Worm (Caenorhabditis elegans) whole organism, L2 larva: ENCODE data around the gene cha-1.

Source experiments
- C34F6.9 ChIP-seq: fragments of 150-350 bp; optimal IDR thresholded peaks from 2 replicates; lab custom pipeline; 2014; ENCODE audit warnings: missing biosample characterization, missing genetic modification characterization
- F13H6.1 ChIP-seq: sonication (generic microtip); optimal IDR thresholded peaks from 2 replicates; lab custom pipeline; 2016; ENCODE audit warnings: missing genetic modification characterization, missing compliant biosample characterization
- Y55F3AM.14 ChIP-seq: fragments of 200-800 bp; sonication (Bioruptor generic); optimal IDR thresholded peaks from 2 replicates; lab custom pipeline; 2018; ENCODE audit warnings: mild to moderate bottlenecking, missing genetic modification characterization, missing compliant biosample characterization
- alr-1 ChIP-seq: fragments of 150-350 bp; optimal IDR thresholded peaks from 2 replicates; lab custom pipeline; 2014; ENCODE audit warnings: missing biosample characterization, missing genetic modification characterization
- aly-2 ChIP-seq: fragments of 150-350 bp; optimal IDR thresholded peaks from 2 replicates; lab custom pipeline; 2014; ENCODE audit warnings: missing biosample characterization, missing genetic modification characterization
- ama-1 ChIP-seq: fragments of 150-350 bp; optimal IDR thresholded peaks from 2 replicates; lab custom pipeline; 2018; ENCODE audit warnings: inconsistent platforms
- blmp-1 ChIP-seq: sonication (generic microtip); optimal IDR thresholded peaks from 2 replicates; lab custom pipeline; 2017; ENCODE audit warnings: missing genetic modification characterization, mild to moderate bottlenecking, missing compliant biosample characterization, antibody characterized with exemption, moderate library complexity; ENCODE audit not compliant: insufficient read depth
- ceh-16 ChIP-seq: fragments of 150-350 bp; optimal IDR thresholded peaks from 2 replicates; lab custom pipeline; 2014; ENCODE audit warnings: missing biosample characterization, missing genetic modification characterization
- crh-2 ChIP-seq: sonication (generic microtip); optimal IDR thresholded peaks from 2 replicates; lab custom pipeline; 2017; ENCODE audit warnings: missing biosample characterization, missing genetic modification characterization
- dmd-4 ChIP-seq: sonication (generic microtip); optimal IDR thresholded peaks from 2 replicates; lab custom pipeline; 2017; ENCODE audit warnings: missing biosample characterization, missing genetic modification characterization
- gmeb-1 ChIP-seq: fragments of 150-350 bp; optimal IDR thresholded peaks from 2 replicates; lab custom pipeline; 2014; ENCODE audit warnings: missing biosample characterization, missing genetic modification characterization
- lin-11 ChIP-seq: fragments of 150-350 bp; sonication (generic microtip); optimal IDR thresholded peaks from 2 replicates; lab custom pipeline; 2014; ENCODE audit warnings: missing biosample characterization, missing genetic modification characterization, inconsistent platforms, mixed read lengths
- lin-39 ChIP-seq: fragments of 150-350 bp; optimal IDR thresholded peaks from 2 replicates; lab custom pipeline; 2014; ENCODE audit warnings: missing biosample characterization, missing genetic modification reagents, missing genetic modification characterization
- lsy-2 ChIP-seq, 2 experiments: fragments of 150-350 bp in 1 of 2; sonication (generic microtip) in 1 of 2; optimal IDR thresholded peaks; 2 replicates each; lab custom pipeline; 2014 to 2017; ENCODE audit warnings: missing biosample characterization in 2 of 2, missing genetic modification characterization in 2 of 2
- mab-5 ChIP-seq: fragments of 150-350 bp; optimal IDR thresholded peaks from 2 replicates; lab custom pipeline; 2014; ENCODE audit warnings: missing biosample characterization, missing genetic modification characterization
- mbf-1 ChIP-seq: sonication (generic microtip); optimal IDR thresholded peaks from 2 replicates; lab custom pipeline; 2017; ENCODE audit warnings: missing biosample characterization, missing genetic modification characterization
- mdl-1 ChIP-seq, 2 experiments: fragments of 150-350 bp in 1 of 2; sonication (generic microtip) in 1 of 2; optimal IDR thresholded peaks; 2 replicates each; lab custom pipeline; 2017; ENCODE audit warnings: missing biosample characterization in 2 of 2, missing genetic modification characterization in 2 of 2
- nhr-10 ChIP-seq: sonication (generic microtip); optimal IDR thresholded peaks from 2 replicates; lab custom pipeline; 2017; ENCODE audit warnings: missing biosample characterization, missing genetic modification characterization
- nhr-11 ChIP-seq: fragments of 150-350 bp; optimal IDR thresholded peaks from 2 replicates; lab custom pipeline; 2014; ENCODE audit warnings: missing biosample characterization, missing genetic modification characterization
- nhr-12 ChIP-seq: fragments of 150-350 bp; optimal IDR thresholded peaks from 2 replicates; lab custom pipeline; 2014; ENCODE audit warnings: missing biosample characterization, missing genetic modification characterization
- nhr-129 ChIP-seq: fragments of 150-350 bp; optimal IDR thresholded peaks from 2 replicates; lab custom pipeline; 2014; ENCODE audit warnings: missing biosample characterization, missing genetic modification characterization
- nhr-21 ChIP-seq: fragments of 150-350 bp; optimal IDR thresholded peaks from 2 replicates; lab custom pipeline; 2014; ENCODE audit warnings: missing biosample characterization, missing genetic modification characterization
- nhr-23 ChIP-seq: fragments of 150-350 bp; optimal IDR thresholded peaks from 2 replicates; lab custom pipeline; 2014; ENCODE audit warnings: missing biosample characterization, missing genetic modification reagents, missing genetic modification characterization
- nhr-25 ChIP-seq: fragments of 150-350 bp; sonication (generic microtip); optimal IDR thresholded peaks from 3 replicates; lab custom pipeline; 2014; ENCODE audit warnings: missing biosample characterization, missing genetic modification characterization
- nhr-6 ChIP-seq: fragments of 150-350 bp; optimal IDR thresholded peaks from 2 replicates; lab custom pipeline; 2014; ENCODE audit warnings: missing biosample characterization, missing genetic modification characterization
- nhr-77 ChIP-seq: fragments of 150-350 bp; optimal IDR thresholded peaks from 2 replicates; lab custom pipeline; 2014; ENCODE audit warnings: missing biosample characterization, missing genetic modification characterization
- peb-1 ChIP-seq: fragments of 150-350 bp; optimal IDR thresholded peaks from 2 replicates; lab custom pipeline; 2014; ENCODE audit warnings: missing biosample characterization, missing genetic modification characterization
- skn-1 ChIP-seq: sonication (generic microtip); optimal IDR thresholded peaks from 2 replicates; lab custom pipeline; 2017; ENCODE audit warnings: missing biosample characterization, missing genetic modification characterization
- sma-3 ChIP-seq: sonication (generic microtip); optimal IDR thresholded peaks from 2 replicates; lab custom pipeline; 2016; ENCODE audit warnings: missing genetic modification reagents, missing genetic modification characterization, missing compliant biosample characterization
- snpc-4 ChIP-seq: fragments of 150-350 bp; optimal IDR thresholded peaks from 2 replicates; lab custom pipeline; 2014; ENCODE audit warnings: missing biosample characterization, missing genetic modification characterization
- unc-39 ChIP-seq: fragments of 150-350 bp; optimal IDR thresholded peaks from 2 replicates; lab custom pipeline; 2014; ENCODE audit warnings: missing biosample characterization, missing genetic modification characterization
- unc-55 ChIP-seq: fragments of 150-350 bp; sonication (generic microtip); optimal IDR thresholded peaks from 3 replicates; lab custom pipeline; 2014; ENCODE audit warnings: missing biosample characterization, missing genetic modification reagents, missing genetic modification characterization
- unc-62 ChIP-seq: fragments of 150-350 bp; optimal IDR thresholded peaks from 2 replicates; lab custom pipeline; 2014; ENCODE audit warnings: missing biosample characterization, missing genetic modification reagents, missing genetic modification characterization
- zag-1 ChIP-seq: fragments of 150-350 bp; optimal IDR thresholded peaks from 2 replicates; lab custom pipeline; 2014; ENCODE audit warnings: missing biosample characterization, missing genetic modification characterization
- ztf-1 ChIP-seq: fragments of 200-800 bp; sonication (Bioruptor generic); conservative IDR thresholded peaks from 2 replicates; pipeline ENCODE4 v1.3.6; 2022; ENCODE audit warnings: missing genetic modification characterization, missing compliant biosample characterization
- ztf-11 ChIP-seq: sonication (generic microtip); optimal IDR thresholded peaks from 2 replicates; lab custom pipeline; 2017; ENCODE audit warnings: missing biosample characterization, missing genetic modification characterization
- ztf-4 ChIP-seq: fragments of 150-350 bp; optimal IDR thresholded peaks from 2 replicates; lab custom pipeline; 2014; ENCODE audit warnings: missing biosample characterization, missing genetic modification characterization

Gene cha-1

DNA sequence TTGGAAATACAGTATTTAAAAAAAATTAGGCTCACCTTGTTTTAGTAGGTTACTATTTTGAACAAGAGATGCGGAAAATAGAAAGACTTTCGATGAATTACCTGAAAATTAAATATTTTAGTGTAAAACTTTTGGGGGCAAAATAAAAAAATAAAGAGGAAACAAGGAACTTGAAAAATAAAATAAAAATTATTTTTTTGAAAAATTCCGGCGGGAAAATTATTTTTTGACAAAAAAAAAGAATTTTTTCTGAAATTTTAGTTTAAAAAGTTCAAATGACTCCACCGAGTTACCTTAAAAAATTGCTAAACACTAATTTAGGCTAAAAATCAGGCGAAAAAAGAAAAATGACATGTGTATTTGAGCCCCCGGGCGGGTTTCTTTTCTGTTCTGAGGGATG, at the start of gene cha-1, which contains the start of gene unc-17:
cha-1 (minus strand) TSS at position 101 of the 400 bp plus-strand sequence.
unc-17 (minus strand) TSS at position 103 of the 400 bp plus-strand sequence.
- TF ChIP-seq mbf-1 (tag; lab: Kevin White, UChicago) (no peak), alr-1 (tag; lab: Kevin White, UChicago) (no peak), nhr-11 (no peak), nhr-23 (tag; lab: Kevin White, UChicago) (no peak), C34F6.9 (no peak), crh-2 (tag; lab: Kevin White, UChicago) (no peak), unc-62 (GFP tag; lab: Kevin White, UChicago) (no peak), unc-55 (GFP tag; lab: Kevin White, UChicago) (no peak), F13H6.1 (tag; lab: Kevin White, UChicago) (no peak), nhr-129 (no peak), zag-1 (no peak), ztf-1 (GFP tag; lab: Robert Waterston, UW) (no peak), nhr-25 (no peak), nhr-77 (no peak), snpc-4 (no peak), nhr-21 (tag; lab: Kevin White, UChicago) (no peak), gmeb-1 (no peak)

DNA sequence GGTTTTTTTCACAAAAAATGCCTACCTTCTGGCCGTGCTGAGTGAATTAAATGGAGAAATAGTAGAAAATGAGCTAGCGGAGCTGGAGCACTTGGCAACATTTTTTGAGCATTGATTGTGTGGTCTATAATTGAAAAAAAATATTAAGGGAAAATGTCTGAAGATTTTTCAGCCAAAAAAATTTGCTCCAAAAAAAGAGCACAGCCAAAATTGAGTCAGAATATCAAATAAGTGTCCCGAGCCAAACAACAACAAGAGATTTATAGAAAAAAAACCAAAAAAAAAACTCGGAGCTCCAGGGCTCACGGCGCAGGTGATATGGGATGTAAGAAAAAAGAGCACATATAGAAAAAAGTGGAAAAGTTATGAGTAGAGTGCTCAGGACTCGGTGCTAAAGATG, 44.1 kb upstream of the cha-1 start, which contains the start of gene fmil-1:
fmil-1 (minus strand) TSS at position 101 of the 400 bp plus-strand sequence.
- TF ChIP-seq gmeb-1, result no peak
- no peak for TF ChIP-seq crh-2 (tag; lab: Kevin White, UChicago)
- no peak for TF ChIP-seq dmd-4 (tag; lab: Kevin White, UChicago)
- no peak for TF ChIP-seq F13H6.1 (tag; lab: Kevin White, UChicago)
- no peak for TF ChIP-seq ztf-11 (tag; lab: Kevin White, UChicago)
- TF ChIP-seq peb-1 (tag; lab: Kevin White, UChicago), result no peak
- no peak for TF ChIP-seq snpc-4
- no peak for TF ChIP-seq skn-1 (tag; lab: Kevin White, UChicago)
- no peak for TF ChIP-seq nhr-10
- no peak for TF ChIP-seq alr-1 (tag; lab: Kevin White, UChicago)
- no peak for TF ChIP-seq unc-62 (GFP tag; lab: Kevin White, UChicago)
- no peak for TF ChIP-seq mbf-1 (tag; lab: Kevin White, UChicago)
- TF ChIP-seq, all 48 proteins: peak for 0

ce11 chrIV:3667796-3668195, 43.3 kb upstream of the cha-1 start:
- TF ChIP-seq mbf-1 (tag; lab: Kevin White, UChicago), result no peak
- no peak for TF ChIP-seq ceh-16 (tag; lab: Kevin White, UChicago)
- TF ChIP-seq lin-39 (tag; lab: Kevin White, UChicago), result no peak
- no peak for TF ChIP-seq nhr-12 (tag; lab: Kevin White, UChicago)
- no peak for TF ChIP-seq nhr-129
- TF ChIP-seq crh-2 (tag; lab: Kevin White, UChicago), result no peak
- no peak for TF ChIP-seq unc-55 (GFP tag; lab: Kevin White, UChicago)
- TF ChIP-seq ama-1 (lab: Kevin White, UChicago), result no peak
- no peak for TF ChIP-seq sma-3
- no peak for TF ChIP-seq lsy-2 (tag; optimal IDR thresholded peaks at IDR 0.05; lab: Kevin White, UChicago)
- no peak for TF ChIP-seq mdl-1 (tag; optimal IDR thresholded peaks at IDR 0.05; lab: Kevin White, UChicago)
- no peak for TF ChIP-seq ztf-4
- TF ChIP-seq Y55F3AM.14, result no peak

DNA sequence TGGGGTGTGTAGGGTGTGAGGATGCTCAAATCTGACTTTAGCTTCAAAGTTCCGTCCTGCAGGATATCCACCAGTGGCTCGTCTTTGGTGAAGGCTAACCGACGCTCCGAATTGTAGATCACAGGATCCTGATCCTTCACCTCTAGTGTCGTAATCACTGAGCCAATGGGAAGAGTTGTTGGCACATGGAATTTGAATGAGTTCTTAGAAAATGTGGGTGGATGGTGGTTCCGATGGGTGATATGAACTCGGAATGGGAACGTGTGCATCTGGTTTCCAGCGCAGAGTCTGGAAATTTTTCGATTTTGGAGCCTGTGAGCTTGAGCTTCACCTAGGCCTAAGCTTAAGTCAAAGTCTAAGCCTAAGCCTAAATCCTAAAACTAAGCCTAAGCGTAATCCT, 42.0 kb upstream of the cha-1 start:
- no peak for TF ChIP-seq nhr-6 (tag; lab: Kevin White, UChicago)
- no peak for TF ChIP-seq nhr-25
- TF ChIP-seq mab-5 (tag; lab: Kevin White, UChicago), result no peak
- TF ChIP-seq lin-11 (tag; lab: Kevin White, UChicago), result no peak
- no peak for TF ChIP-seq nhr-12 (tag; lab: Kevin White, UChicago)
- TF ChIP-seq dmd-4 (tag; lab: Kevin White, UChicago), result no peak
- no peak for TF ChIP-seq mdl-1 (tag; optimal IDR thresholded peaks at IDR 0.05; lab: Kevin White, UChicago)
- TF ChIP-seq lin-39 (tag; lab: Kevin White, UChicago), result no peak

DNA sequence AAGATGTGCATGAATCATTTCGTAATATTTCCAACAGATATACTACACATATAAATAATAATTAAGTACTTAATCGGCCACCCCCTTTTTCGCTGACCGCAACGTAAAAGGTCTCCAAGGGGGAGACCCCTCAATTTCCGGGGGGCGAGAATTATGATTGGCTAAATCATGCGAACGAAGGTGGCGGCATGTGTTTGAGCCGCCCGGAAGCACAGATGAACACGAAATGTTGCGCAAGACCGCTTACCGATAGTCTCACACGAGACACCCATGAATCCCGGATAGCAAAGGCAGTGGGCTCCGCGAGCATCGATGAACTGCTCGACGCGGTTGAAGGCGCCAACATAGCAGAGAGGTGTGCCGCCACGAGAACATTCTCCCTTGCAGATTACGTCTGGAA, 40.6 kb upstream of the cha-1 start:
- TF ChIP-seq nhr-129 (no peak), dmd-4 (tag; lab: Kevin White, UChicago) (no peak), crh-2 (tag; lab: Kevin White, UChicago) (no peak), aly-2 (tag; lab: Kevin White, UChicago) (no peak), blmp-1 (tag; lab: Kevin White, UChicago) (no peak), nhr-23 (tag; lab: Kevin White, UChicago) (no peak), ceh-16 (tag; lab: Kevin White, UChicago) (no peak), skn-1 (tag; lab: Kevin White, UChicago) (no peak), unc-55 (GFP tag; lab: Kevin White, UChicago) (no peak), unc-39 (tag; lab: Kevin White, UChicago) (no peak), alr-1 (tag; lab: Kevin White, UChicago) (no peak)
